Fruit fly (Drosophila melanogaster) whole organism, larva: ENCODE results near the gene CG42729.

Experiments used
- noc ChIP-seq: fragments of 200-800 bp; sonication (Bioruptor generic); optimal IDR thresholded peaks from 3 replicates; lab custom pipeline; 2019; ENCODE audit warnings: missing biosample characterization, mild to moderate bottlenecking, missing genetic modification characterization, moderate library complexity

CG42729 gene

dm6 chr3L:15527416-15527815, at the start of gene CG42729:
Gene CG42729 (minus strand): TSS chr3L:15527516.
- TF ChIP-seq noc (tag; lab: Kevin White, UChicago), result no peak

- TF ChIP-seq noc (tag; lab: Kevin White, UChicago), result no peak
These were observed 49.0 kb upstream of the CG42729 start, which contains the start of gene Ufsp2 for dm6 chr3L:15576357-15576756. Gene Ufsp2 (plus strand): TSS chr3L:15576570.

- TF ChIP-seq noc (tag; lab: Kevin White, UChicago), result no peak
These were observed 43.3 kb upstream of the CG42729 start for dm6 chr3L:15570571-15570970.

dm6 chr3L:15568748-15569147, 41.4 kb upstream of the CG42729 start:
- TF ChIP-seq noc (tag; lab: Kevin White, UChicago), result no peak

dm6 chr3L:15566484-15566955, 39.2 kb upstream of the CG42729 start:
- TF ChIP-seq noc (tag; lab: Kevin White, UChicago), result peak; percentile 86

- no peak for TF ChIP-seq noc (tag; lab: Kevin White, UChicago)
These were observed 38.6 kb upstream of the CG42729 start, which contains the start of gene dop for dm6 chr3L:15565829-15566433. Gene dop (plus strand): TSS chr3L:15566013.

- TF ChIP-seq noc (tag; lab: Kevin White, UChicago), result no peak
These were observed 36.5 kb upstream of the CG42729 start for dm6 chr3L:15563851-15564106.

dm6 chr3L:15563058-15563850, 35.9 kb upstream of the CG42729 start, which contains the start of the genes CG7739 and SCCRO:
Gene CG7739 (minus strand): TSS chr3L:15563065.
Gene SCCRO (plus strand): TSS chr3L:15563427.
- no peak for TF ChIP-seq noc (tag; lab: Kevin White, UChicago)

- TF ChIP-seq noc (tag; lab: Kevin White, UChicago), result no peak
These were observed 35.4 kb upstream of the CG42729 start for dm6 chr3L:15562727-15563057.

- no peak for TF ChIP-seq noc (tag; lab: Kevin White, UChicago)
These were observed 26.8 kb upstream of the CG42729 start, which contains the start of gene AGO2 for dm6 chr3L:15553993-15554644. Gene AGO2 (plus strand): TSS chr3L:15554113.

- peak; percentile 9 for TF ChIP-seq noc (tag; lab: Kevin White, UChicago)
These were observed 21.5 kb upstream of the CG42729 start for dm6 chr3L:15548843-15549242.

dm6 chr3L:15547187-15547790, 20.0 kb upstream of the CG42729 start:
- no peak for TF ChIP-seq noc (tag; lab: Kevin White, UChicago)

dm6 chr3L:15544455-15545415, 17.4 kb upstream of the CG42729 start:
- TF ChIP-seq noc (tag; lab: Kevin White, UChicago), result no peak

- TF ChIP-seq noc (tag; lab: Kevin White, UChicago), result no peak
These were observed 16.2 kb upstream of the CG42729 start for dm6 chr3L:15543467-15543866.

dm6 chr3L:15543049-15543448, 15.7 kb upstream of the CG42729 start:
- TF ChIP-seq noc (tag; lab: Kevin White, UChicago), result no peak
